Worm (Caenorhabditis elegans) whole organism, L4/young adult: ENCODE results near the gene cdc-48.1.

Source experiments
- W03F9.2 ChIP-seq: fragments of 150-350 bp; optimal IDR thresholded peaks from 2 replicates; lab custom pipeline; 2014; ENCODE audit warnings: missing biosample characterization, missing genetic modification characterization
- dao-5 ChIP-seq: sonication (generic microtip); optimal IDR thresholded peaks from 2 replicates; lab custom pipeline; 2016; ENCODE audit warnings: missing genotype, missing genetic modification characterization, moderate library complexity, missing compliant biosample characterization
- him-1 ChIP-seq: sonication (generic microtip); optimal IDR thresholded peaks from 2 replicates; lab custom pipeline; 2016; ENCODE audit warnings: missing genotype, missing genetic modification reagents, missing genetic modification characterization, missing compliant biosample characterization

cdc-48.1 gene

DNA sequence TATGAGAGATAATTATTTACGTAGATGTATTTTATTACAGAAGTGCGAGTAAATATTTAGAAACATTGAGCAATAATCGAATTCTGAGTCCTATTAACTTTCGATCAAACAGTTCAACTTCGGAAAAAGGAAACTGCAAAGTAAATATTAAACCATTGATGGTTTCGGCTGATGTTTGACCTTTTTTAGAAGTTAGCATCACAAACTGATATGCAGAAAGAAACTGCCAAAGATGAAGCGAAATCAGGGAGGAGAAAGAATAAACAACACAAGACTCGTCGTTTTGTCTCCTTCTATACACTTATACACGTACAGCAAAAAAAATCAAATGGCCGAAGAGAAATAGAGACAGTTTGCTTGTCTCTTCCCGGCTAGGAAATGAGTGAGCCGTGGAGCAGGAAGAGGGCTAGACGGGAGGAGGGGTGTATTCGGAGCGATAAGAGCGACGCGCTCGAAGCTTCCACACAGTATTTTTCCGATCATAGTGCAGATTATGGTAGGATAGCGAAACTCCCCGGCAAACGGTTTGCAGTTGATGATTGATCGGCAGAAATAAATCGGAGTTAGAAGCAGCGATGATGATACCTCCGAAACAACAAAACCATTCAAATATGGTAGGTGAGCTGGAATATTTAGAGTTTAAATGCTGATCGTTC is 6.5 kb downstream of the cdc-48.1 start:
- TF ChIP-seq W03F9.2 (no peak), dao-5 (no peak), him-1 (tag; lab: Kevin White, UChicago) (no peak)

DNA sequence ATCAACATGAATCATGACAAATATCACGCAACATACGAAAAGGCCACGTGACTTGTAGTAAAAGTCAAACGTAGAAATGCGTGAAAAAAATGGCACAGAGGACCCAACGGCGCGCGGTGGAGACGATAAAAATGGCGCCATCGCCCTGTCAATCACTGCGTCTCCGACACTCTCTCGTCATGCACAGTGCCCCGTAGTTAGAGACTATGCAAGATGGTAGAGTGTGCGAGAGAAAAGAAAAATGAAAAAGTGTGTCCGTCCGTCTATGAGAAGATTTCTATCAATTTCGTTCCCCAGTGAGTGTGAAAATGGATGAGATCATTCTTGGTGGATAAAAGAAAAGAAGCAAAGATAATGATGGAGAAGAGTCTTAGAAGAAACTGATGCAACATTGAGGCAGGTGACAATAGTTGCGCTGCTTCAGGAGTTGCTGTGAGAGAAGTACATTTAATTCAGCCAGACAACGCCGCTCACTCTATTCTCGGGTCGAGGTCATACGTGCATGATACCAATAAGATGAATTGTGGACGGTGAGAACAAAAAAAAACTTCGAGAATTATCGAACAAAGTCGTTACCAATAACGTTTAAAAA is 7.6 kb downstream of the cdc-48.1 start:
- TF ChIP-seq him-1 (tag; lab: Kevin White, UChicago) = no peak
- TF ChIP-seq dao-5 = no peak
- no peak for TF ChIP-seq W03F9.2

DNA sequence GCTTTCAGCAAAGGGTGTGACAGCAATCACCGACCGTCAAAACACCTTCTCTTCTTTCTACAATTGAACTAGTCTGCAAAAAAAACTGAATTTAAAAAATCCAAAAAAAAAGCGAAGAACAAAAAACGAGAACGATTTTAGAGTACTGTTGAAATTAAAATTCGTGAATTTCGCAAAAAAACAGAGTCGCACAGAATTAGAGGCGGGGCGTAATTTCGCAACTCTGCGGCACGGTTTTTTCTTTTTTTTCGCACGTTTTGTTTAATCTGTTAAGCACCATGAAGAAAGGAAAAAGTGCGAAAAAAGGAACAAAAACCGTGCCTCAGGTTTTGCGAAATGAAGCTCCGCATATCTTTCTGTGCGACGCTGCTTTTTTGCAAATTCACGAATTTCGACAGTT is 8.2 kb downstream of the cdc-48.1 start, which contains the start of gene mnk-1:
mnk-1 (minus strand) TSS at position 73 of the 400 bp plus-strand sequence.
- TF ChIP-seq him-1 (tag; lab: Kevin White, UChicago) (no peak), W03F9.2 (no peak)

DNA sequence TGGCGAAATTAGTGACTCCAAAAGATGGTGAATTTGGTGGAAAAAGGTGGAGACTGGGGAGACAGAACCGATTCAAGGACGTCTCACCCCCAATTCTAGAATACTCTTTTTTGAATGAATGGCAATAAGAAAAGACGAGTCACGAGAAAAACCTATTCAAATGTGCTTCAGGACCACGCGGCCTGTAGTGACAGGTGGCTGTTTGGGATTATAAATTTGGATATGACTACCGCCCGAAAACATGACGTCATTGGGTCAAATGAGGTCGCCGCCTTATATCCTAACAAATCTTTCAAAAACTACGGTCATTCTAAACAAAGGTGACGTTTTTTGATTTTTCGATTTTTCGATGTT is 9.2 kb downstream of the cdc-48.1 start:
- TF ChIP-seq dao-5 (no peak), him-1 (tag; lab: Kevin White, UChicago) (no peak), W03F9.2 (no peak)

DNA sequence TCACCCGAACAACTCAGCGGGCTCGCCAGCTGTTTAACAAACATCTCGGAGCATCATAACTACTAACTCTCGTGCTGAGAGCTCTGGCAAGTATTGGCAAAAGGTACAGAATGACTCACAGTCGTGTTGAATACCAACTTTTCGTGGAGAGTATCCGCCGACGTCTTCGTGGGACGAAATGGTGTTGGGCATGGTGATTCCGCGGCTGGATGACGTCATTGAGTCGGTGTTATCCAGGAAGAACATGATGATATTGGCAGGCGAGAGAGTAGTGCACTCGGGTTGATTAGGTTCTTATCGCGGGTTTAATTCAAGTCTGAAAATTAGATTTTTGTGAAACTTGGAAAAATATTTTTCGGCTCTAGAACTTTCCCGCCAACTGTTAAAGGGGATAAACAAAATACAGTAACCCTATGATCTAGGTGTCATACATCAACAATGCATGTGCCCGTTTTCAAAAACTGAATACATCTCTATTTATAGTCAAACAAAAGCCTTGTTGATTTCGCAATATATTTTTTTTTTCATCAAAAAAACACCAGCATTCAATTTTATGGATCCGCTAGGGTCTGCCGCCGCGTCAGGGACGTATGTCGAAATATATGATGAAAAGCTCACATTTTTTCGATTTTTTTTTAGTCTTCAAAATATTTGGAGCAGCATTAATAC is 9.7 kb downstream of the cdc-48.1 start:
- no peak for TF ChIP-seq dao-5
- TF ChIP-seq W03F9.2 = no peak
- TF ChIP-seq him-1 (tag; lab: Kevin White, UChicago) = no peak

DNA sequence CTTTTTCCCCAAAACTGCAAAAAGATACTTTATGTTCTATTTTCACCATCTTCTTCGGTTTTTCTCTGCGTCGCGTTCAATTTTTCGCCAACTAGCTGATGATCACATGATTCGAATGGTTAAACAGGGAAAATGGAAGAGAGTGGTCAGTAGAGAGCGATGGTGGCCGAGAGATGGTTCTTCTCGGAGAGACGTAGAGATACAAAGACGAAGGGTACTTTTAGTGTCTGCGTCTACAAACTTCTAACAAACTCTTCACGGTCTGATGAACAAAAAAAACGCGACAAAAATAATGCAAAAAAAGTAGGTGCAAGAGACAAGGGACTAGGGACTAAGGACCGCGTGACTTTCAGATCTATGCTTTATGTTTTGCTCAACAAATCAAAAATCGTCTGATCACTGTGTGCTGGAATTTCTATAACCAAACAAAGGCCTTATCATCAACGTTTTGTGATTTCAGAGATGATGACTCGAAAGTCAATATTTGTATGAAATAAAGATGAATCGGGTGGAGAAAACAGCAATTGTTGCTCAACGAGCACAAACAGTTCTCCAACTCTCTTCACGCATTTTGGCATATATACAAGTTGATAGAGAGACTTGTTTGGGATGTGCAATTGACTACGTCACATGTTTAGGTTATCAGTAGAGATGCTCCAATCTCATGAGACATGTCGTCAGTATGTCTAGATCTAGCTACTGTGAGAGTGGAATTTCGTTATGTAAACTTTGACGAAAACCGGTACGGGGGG is 11.0 kb downstream of the cdc-48.1 start:
- TF ChIP-seq W03F9.2 = peak; percentile 81
- TF ChIP-seq him-1 (tag; lab: Kevin White, UChicago) = peak; percentile 84
- TF ChIP-seq dao-5 = no peak

DNA sequence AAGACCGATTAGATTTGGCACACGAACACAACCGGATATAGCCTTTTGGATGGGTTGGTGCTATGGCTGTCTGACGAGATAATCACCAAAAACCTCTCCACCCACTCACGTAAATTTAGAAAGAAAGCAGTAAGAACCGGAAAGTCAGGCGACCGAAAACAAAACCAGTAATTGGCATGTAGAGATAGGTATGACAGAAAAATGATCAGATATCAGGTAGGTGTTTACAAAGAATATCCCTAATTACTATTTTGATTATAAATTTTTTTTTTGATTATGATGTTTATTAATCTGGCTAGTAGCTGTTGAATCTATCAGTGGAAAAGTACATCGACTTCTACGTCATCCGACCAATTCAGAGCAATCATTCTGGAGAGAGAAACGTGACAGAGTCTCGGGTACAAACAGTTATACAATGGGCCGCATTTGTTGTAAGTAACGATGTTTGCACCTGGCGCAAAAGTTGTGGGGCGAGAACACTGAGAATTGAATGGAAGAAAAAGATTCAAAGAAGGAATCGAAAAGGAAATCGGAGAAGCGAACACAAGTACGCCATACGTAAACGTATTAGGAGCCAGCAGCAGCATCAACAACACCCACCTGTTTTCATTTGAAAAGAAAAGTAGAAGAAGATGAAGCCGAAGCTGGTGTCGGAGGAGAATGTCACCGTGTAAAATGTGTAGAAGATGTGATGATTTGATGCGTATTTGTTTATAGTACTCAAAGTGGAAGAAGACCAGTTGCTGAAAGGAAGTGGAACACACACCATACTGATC is 12.1 kb downstream of the cdc-48.1 start:
- no peak for TF ChIP-seq him-1 (tag; lab: Kevin White, UChicago)
- no peak for TF ChIP-seq W03F9.2
- TF ChIP-seq dao-5 = no peak

DNA sequence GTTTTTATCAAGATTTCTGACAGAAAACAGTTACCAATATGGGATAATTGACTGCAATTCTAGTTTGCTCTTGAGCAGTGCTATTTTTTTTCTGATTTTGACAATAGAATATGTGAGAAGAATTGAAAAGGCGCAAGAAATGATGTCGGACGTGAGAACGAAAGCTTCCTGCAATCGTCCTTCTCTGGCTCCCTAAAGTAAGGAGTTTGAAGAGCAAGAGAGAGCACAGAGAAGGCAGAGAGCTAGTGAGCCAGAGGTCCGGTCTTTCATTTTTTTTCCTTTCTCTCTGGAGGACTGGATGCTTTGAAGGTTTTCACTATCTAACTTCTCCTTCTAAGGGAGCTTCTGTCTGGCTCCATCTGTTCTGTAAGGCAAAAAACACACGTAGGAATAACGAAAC is 13.0 kb downstream of the cdc-48.1 start:
- no peak for TF ChIP-seq him-1 (tag; lab: Kevin White, UChicago)
- TF ChIP-seq W03F9.2 = no peak
- TF ChIP-seq dao-5 = no peak

DNA sequence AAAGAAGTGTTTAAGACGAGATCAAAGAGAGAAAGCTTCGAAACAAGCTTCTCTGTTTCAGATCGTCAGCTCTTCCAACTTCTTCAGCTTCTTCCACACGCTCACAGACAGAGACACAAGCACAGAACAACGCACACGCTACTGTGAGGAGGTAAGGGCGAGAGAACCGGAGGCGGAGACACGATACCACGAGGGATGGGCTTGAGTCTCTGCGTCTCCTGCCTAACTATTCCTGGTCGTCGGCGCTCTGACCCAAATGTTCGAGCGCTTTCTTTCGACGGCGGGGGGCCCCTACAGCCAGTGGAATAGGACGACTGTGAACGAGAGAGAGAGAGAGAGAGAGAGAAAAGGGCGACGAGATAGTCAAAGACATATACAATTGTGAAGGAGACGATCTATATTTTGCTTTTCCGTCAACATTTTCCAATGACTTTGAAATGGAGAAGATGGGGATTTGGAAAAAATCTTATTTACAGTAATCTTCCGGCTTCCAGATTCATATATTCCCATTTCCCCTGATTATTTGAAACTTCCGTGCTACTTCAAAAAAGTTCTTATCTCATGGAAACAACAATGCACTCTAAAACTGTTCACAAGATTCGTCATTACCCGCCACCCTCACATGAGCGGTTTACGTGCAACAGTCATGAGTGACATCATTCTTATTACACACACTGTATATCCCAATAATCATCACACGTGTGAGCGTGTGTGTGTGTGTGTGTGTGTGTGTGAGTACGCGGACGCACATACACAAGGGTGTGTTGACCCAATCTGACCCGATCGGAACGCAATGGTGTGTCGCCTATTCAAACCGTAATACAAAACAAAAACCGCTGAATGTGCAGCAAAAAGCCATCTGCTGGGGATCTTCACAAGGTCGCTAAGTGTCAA is 14.2 kb downstream of the cdc-48.1 start:
- TF ChIP-seq dao-5 = no peak
- peak; percentile 58 for TF ChIP-seq W03F9.2
- peak; percentile 80 for TF ChIP-seq him-1 (tag; lab: Kevin White, UChicago)

DNA sequence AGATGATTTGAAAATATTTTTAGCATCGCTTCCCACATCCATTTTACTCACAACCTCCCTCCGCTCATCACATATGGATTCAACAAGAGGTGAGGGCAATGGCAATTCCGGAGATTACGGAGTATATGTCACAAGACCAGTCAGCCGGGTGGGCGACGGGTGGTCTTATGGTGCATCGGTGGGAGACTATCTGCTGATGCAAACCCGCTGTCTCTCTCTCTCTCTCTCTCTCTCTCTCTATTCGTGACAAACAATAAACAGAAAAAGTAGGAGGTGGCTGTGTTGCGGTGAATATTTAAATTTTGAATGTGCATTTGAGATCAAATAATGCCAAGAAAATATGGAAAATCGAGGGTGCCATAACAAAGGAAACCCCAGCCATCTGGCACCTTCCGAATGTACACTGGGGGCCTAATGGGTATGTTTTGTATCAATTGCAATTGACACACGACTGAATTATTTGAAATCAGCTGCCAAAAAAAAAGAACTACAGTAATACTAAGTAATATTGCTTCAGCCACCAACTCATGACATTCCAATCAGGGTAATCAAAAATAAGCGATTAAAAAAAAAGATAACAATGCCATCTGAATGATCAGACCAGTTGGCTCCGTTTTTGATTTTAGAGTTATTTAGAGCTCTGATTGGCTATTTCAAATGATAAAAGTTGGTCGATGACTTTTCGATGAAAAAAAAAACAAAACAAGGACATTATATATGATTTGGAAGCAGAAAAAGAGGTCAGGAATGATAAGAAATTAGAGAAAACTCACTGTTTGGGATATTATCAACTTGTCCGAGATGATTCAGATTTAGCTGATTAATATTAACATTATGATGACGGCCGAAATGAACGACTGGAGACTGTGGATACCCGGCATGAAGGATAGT is 15.2 kb downstream of the cdc-48.1 start:
- TF ChIP-seq him-1 (tag; lab: Kevin White, UChicago) (no peak), dao-5 (no peak), W03F9.2 (no peak)

DNA sequence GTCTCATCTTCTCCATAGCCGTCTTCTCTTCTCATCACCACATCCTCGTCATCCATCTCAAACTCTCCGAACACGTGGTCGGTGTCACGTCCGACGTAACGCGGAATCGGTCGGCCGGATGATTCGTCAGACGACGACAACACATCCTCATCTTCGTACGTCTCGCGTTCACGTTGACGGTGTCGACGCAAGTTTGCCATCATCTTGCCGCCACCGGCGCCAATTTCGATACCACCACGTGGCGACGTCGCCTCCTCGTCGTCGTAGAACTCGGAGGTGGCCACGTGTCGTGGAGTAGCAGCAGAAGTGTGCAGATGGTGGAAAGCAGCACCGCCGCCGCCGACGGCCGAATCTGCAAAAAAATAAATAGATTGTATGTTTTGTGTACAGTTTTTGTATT is 15.9 kb downstream of the cdc-48.1 start:
- TF ChIP-seq W03F9.2 (no peak), dao-5 (no peak), him-1 (tag; lab: Kevin White, UChicago) (no peak)

DNA sequence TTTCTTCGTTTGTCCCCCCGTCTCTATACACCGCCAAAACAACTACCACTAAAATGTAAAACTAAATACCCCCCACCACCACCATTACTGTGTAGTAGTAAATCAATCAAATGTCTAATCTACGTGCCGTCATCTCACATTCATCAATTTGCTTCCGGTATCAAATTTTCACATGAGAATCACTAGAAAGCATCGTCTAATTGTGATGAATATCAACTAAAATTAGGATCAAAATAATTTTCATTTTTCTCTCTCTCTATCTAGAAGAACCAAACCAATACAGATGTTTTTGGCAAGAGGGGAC is 16.5 kb downstream of the cdc-48.1 start:
- no peak for TF ChIP-seq him-1 (tag; lab: Kevin White, UChicago)
- no peak for TF ChIP-seq dao-5
- TF ChIP-seq W03F9.2 = no peak
